Worm (Caenorhabditis elegans) whole organism, young adult: Measurements from ENCODE around the gene mma-1.
A peak's percentile ranks its signal among the peaks of the same experiment; 100 is the strongest.

ENCODE experiments used
- B0261.1 ChIP-seq: sonication (generic microtip); optimal IDR thresholded peaks from 2 replicates; lab custom pipeline; 2016; ENCODE audit warnings: mild to moderate bottlenecking, missing genetic modification characterization, moderate library complexity, missing compliant biosample characterization
- B0336.3 ChIP-seq: fragments of 200-800 bp; sonication (Bioruptor generic); IDR thresholded peaks from 2 replicates; pipeline ENCODE4 v1.3.6; 2022; ENCODE audit warnings: missing genetic modification characterization, missing compliant biosample characterization
- F10E7.11 ChIP-seq: sonication (generic microtip); optimal IDR thresholded peaks from 2 replicates; lab custom pipeline; 2017; ENCODE audit warnings: mild to moderate bottlenecking, missing genetic modification characterization, moderate library complexity, missing compliant biosample characterization
- F22D6.2 ChIP-seq: sonication (generic microtip); optimal IDR thresholded peaks from 2 replicates; lab custom pipeline; 2016; ENCODE audit warnings: mild to moderate bottlenecking, missing genetic modification characterization, missing compliant biosample characterization
- F49E8.2 ChIP-seq: sonication (generic microtip); optimal IDR thresholded peaks from 3 replicates; lab custom pipeline; 2017; ENCODE audit warnings: missing genetic modification characterization, mild to moderate bottlenecking, missing compliant biosample characterization, antibody characterized with exemption, moderate library complexity; ENCODE audit not compliant: insufficient read depth
- F52B5.7 ChIP-seq: sonication (generic microtip); optimal IDR thresholded peaks from 2 replicates; lab custom pipeline; 2016; ENCODE audit warnings: mild to moderate bottlenecking, missing genetic modification characterization, missing compliant biosample characterization
- F57A8.1 ChIP-seq: fragments of 200-800 bp; sonication (Bioruptor generic); optimal IDR thresholded peaks from 2 replicates; lab custom pipeline; 2018; ENCODE audit warnings: mild to moderate bottlenecking, missing genetic modification characterization, moderate library complexity, missing compliant biosample characterization
- K11D2.4 ChIP-seq: fragments of 200-800 bp; sonication (Bioruptor generic); IDR thresholded peaks from 2 replicates; pipeline ENCODE4 v1.3.6; 2022; ENCODE audit warnings: missing genetic modification reagents, missing genetic modification characterization, missing compliant biosample characterization
- K12H6.12 ChIP-seq: fragments of 200-800 bp; sonication (Bioruptor generic); optimal IDR thresholded peaks from 2 replicates; lab custom pipeline; 2018; ENCODE audit warnings: mild to moderate bottlenecking, missing genetic modification characterization, missing compliant biosample characterization
- T07F8.4 ChIP-seq: sonication (generic microtip); optimal IDR thresholded peaks from 2 replicates; lab custom pipeline; 2016; ENCODE audit warnings: mild to moderate bottlenecking, missing genetic modification characterization, moderate library complexity, missing compliant biosample characterization
- T26A5.8 ChIP-seq: sonication (generic microtip); optimal IDR thresholded peaks from 2 replicates; lab custom pipeline; 2016; ENCODE audit warnings: missing genetic modification characterization, missing compliant biosample characterization
- ama-1 ChIP-seq, 3 experiments: fragments of 150-350 bp in 1 of 3; sonication (generic microtip) in 2 of 3; optimal IDR thresholded peaks; 2 replicates each; lab custom pipeline; 2014 to 2018; ENCODE audit warnings: missing biosample characterization in 2 of 3, missing genetic modification characterization in 2 of 3, missing genetic modification reagents in 2 of 3
- aptf-2 ChIP-seq: fragments of 200-800 bp; sonication (Bioruptor generic); conservative IDR thresholded peaks from 2 replicates; pipeline ENCODE4 v1.3.6; 2022; ENCODE audit warnings: missing genetic modification reagents, missing genetic modification characterization, missing compliant biosample characterization
- aptf-3 ChIP-seq: fragments of 200-800 bp; sonication (Bioruptor generic); IDR thresholded peaks from 2 replicates; pipeline ENCODE4 v1.3.6; 2022; ENCODE audit warnings: missing genetic modification characterization, missing compliant biosample characterization
- attf-3 ChIP-seq: fragments of 200-800 bp; sonication (Bioruptor generic); conservative IDR thresholded peaks from 2 replicates; pipeline ENCODE4 v1.3.6; 2022; ENCODE audit warnings: missing genetic modification reagents, missing genetic modification characterization, missing compliant biosample characterization
- ccch-3 ChIP-seq: fragments of 200-800 bp; sonication (Bioruptor generic); optimal IDR thresholded peaks from 2 replicates; lab custom pipeline; 2018; ENCODE audit warnings: mild to moderate bottlenecking, missing genetic modification characterization, missing compliant biosample characterization
- cebp-1 ChIP-seq, 2 experiments: fragments of 200-800 bp in 1 of 2; sonication (Bioruptor generic) in 1 of 2; sonication (generic microtip) in 1 of 2; IDR thresholded peaks in 1 of 2; optimal IDR thresholded peaks in 1 of 2; 2 replicates each; pipeline versions ENCODE4 v1.3.6 to Lab custom; 2017 to 2022; ENCODE audit warnings: missing compliant biosample characterization in 2 of 2, missing genetic modification characterization in 2 of 2, mild to moderate bottlenecking in 1 of 2, missing genetic modification reagents in 1 of 2, moderate library complexity in 1 of 2
- ceh-27 ChIP-seq: fragments of 200-800 bp; sonication (Bioruptor generic); optimal IDR thresholded peaks from 2 replicates; lab custom pipeline; 2018; ENCODE audit warnings: mild to moderate bottlenecking, missing genetic modification characterization, moderate library complexity, missing compliant biosample characterization
- ceh-79 ChIP-seq: sonication (generic microtip); optimal IDR thresholded peaks from 2 replicates; lab custom pipeline; 2017; ENCODE audit warnings: mild to moderate bottlenecking, missing genetic modification characterization, missing compliant biosample characterization
- ceh-91 ChIP-seq: fragments of 200-800 bp; sonication (Bioruptor generic); IDR thresholded peaks from 2 replicates; pipeline ENCODE4 v1.3.6; 2022; ENCODE audit warnings: missing genetic modification reagents, missing genetic modification characterization, missing compliant biosample characterization
- chd-7 ChIP-seq: sonication (generic microtip); optimal IDR thresholded peaks from 2 replicates; lab custom pipeline; 2016; ENCODE audit warnings: mild to moderate bottlenecking, missing genetic modification characterization, moderate library complexity, missing compliant biosample characterization
- dox-1 ChIP-seq: fragments of 200-800 bp; sonication (Bioruptor generic); IDR thresholded peaks from 2 replicates; pipeline ENCODE4 v1.3.6; 2022; ENCODE audit warnings: missing genetic modification reagents, missing genetic modification characterization, missing compliant biosample characterization
- egl-18 ChIP-seq: fragments of 200-800 bp; sonication (Bioruptor generic); IDR thresholded peaks from 2 replicates; pipeline ENCODE4 v1.3.6; 2022; ENCODE audit warnings: missing genetic modification reagents, missing genetic modification characterization, missing compliant biosample characterization
- gei-17 ChIP-seq: fragments of 200-800 bp; sonication (Bioruptor generic); optimal IDR thresholded peaks from 2 replicates; lab custom pipeline; 2018; ENCODE audit warnings: mild to moderate bottlenecking, missing genetic modification characterization, missing compliant biosample characterization
- hmg-1.2 ChIP-seq: fragments of 200-800 bp; sonication (Bioruptor generic); IDR thresholded peaks from 2 replicates; pipeline ENCODE4 v1.3.6; 2022; ENCODE audit warnings: missing genetic modification reagents, missing genetic modification characterization, missing compliant biosample characterization
- hrde-1 ChIP-seq: sonication (generic microtip); optimal IDR thresholded peaks from 2 replicates; lab custom pipeline; 2016; ENCODE audit warnings: missing genetic modification characterization, mild to moderate bottlenecking, missing compliant biosample characterization, moderate library complexity, missing genotype, missing genetic modification reagents, borderline replicate concordance
- lag-1 ChIP-seq: fragments of 200-800 bp; sonication (Bioruptor generic); IDR thresholded peaks from 2 replicates; pipeline ENCODE4 v1.3.6; 2022; ENCODE audit warnings: missing genetic modification reagents, missing genetic modification characterization, missing compliant biosample characterization
- lin-54 ChIP-seq: fragments of 200-800 bp; sonication (Bioruptor generic); optimal IDR thresholded peaks from 2 replicates; lab custom pipeline; 2018; ENCODE audit warnings: mild to moderate bottlenecking, missing genetic modification characterization, missing compliant biosample characterization
- madf-3 ChIP-seq: fragments of 200-800 bp; sonication (Bioruptor generic); IDR thresholded peaks from 2 replicates; pipeline ENCODE4 v1.3.6; 2022; ENCODE audit warnings: missing genetic modification reagents, missing genetic modification characterization, missing compliant biosample characterization
- madf-6 ChIP-seq: fragments of 200-800 bp; sonication (Bioruptor generic); IDR thresholded peaks from 2 replicates; pipeline ENCODE4 v1.3.6; 2022; ENCODE audit warnings: missing genetic modification reagents, missing genetic modification characterization, missing compliant biosample characterization
- mcd-1 ChIP-seq: fragments of 200-800 bp; sonication (Bioruptor generic); IDR thresholded peaks from 2 replicates; pipeline ENCODE4 v1.3.6; 2022; ENCODE audit warnings: missing genetic modification reagents, missing genetic modification characterization, missing compliant biosample characterization
- mxl-1 ChIP-seq: sonication (generic microtip); optimal IDR thresholded peaks from 2 replicates; lab custom pipeline; 2016; ENCODE audit warnings: missing genetic modification characterization, missing compliant biosample characterization
- nfya-2 ChIP-seq: fragments of 200-800 bp; sonication (Bioruptor generic); IDR thresholded peaks from 2 replicates; pipeline ENCODE4 v1.3.6; 2022; ENCODE audit warnings: missing genetic modification reagents, missing genetic modification characterization, missing compliant biosample characterization
- nhr-120 ChIP-seq: fragments of 200-800 bp; sonication (Bioruptor generic); IDR thresholded peaks from 2 replicates; pipeline ENCODE4 v1.3.6; 2022; ENCODE audit warnings: missing genetic modification characterization, missing compliant biosample characterization
- nhr-179 ChIP-seq: sonication (generic microtip); optimal IDR thresholded peaks from 2 replicates; lab custom pipeline; 2016; ENCODE audit warnings: mild to moderate bottlenecking, missing genetic modification characterization, missing compliant biosample characterization
- nhr-80 ChIP-seq: sonication (generic microtip); optimal IDR thresholded peaks from 2 replicates; lab custom pipeline; 2016; ENCODE audit warnings: missing genetic modification characterization, missing compliant biosample characterization
- repo-1 ChIP-seq: sonication (generic microtip); optimal IDR thresholded peaks from 2 replicates; lab custom pipeline; 2017; ENCODE audit warnings: mild to moderate bottlenecking, missing genetic modification characterization, missing compliant biosample characterization
- rpc-1 ChIP-seq, 2 experiments: fragments of 150-350 bp in 1 of 2; sonication (generic microtip) in 1 of 2; optimal IDR thresholded peaks; 2 replicates each; lab custom pipeline; 2014 to 2018; ENCODE audit warnings: missing biosample characterization in 1 of 2, missing genetic modification characterization in 1 of 2, missing genetic modification reagents in 1 of 2, missing genotype in 1 of 2
- snpc-4 ChIP-seq, 5 experiments: fragments of 150-350 bp in 1 of 5; sonication (generic microtip) in 4 of 5; optimal IDR thresholded peaks; 2 replicates each; lab custom pipeline; 2014 to 2018; ENCODE audit warnings: missing genetic modification characterization in 5 of 5, missing biosample characterization in 3 of 5, antibody characterized with exemption in 2 of 5, mild to moderate bottlenecking in 2 of 5, missing compliant biosample characterization in 2 of 5, missing genotype in 2 of 5, moderate library complexity in 2 of 5, missing genetic modification reagents in 1 of 5
- tbp1 ChIP-seq: fragments of 200-800 bp; sonication (Bioruptor generic); optimal IDR thresholded peaks from 2 replicates; lab custom pipeline; 2018; ENCODE audit warnings: mild to moderate bottlenecking, missing genetic modification characterization, missing compliant biosample characterization
- unc-62 ChIP-seq: fragments of 150-350 bp; optimal IDR thresholded peaks from 2 replicates; lab custom pipeline; 2014; ENCODE audit warnings: missing biosample characterization, missing genetic modification reagents, missing genetic modification characterization
- ztf-22 ChIP-seq: fragments of 200-800 bp; sonication (Bioruptor generic); optimal IDR thresholded peaks from 2 replicates; lab custom pipeline; 2018; ENCODE audit warnings: mild to moderate bottlenecking, missing genetic modification characterization, moderate library complexity, missing compliant biosample characterization
- ztf-28 ChIP-seq: fragments of 200-800 bp; sonication (Bioruptor generic); IDR thresholded peaks from 2 replicates; pipeline ENCODE4 v1.3.6; 2022; ENCODE audit warnings: missing genetic modification reagents, missing genetic modification characterization, missing compliant biosample characterization
- ztf-6 ChIP-seq: fragments of 200-800 bp; sonication (Bioruptor generic); IDR thresholded peaks from 2 replicates; pipeline ENCODE4 v1.3.6; 2022; ENCODE audit warnings: missing genetic modification reagents, missing genetic modification characterization, missing compliant biosample characterization

Gene mma-1

DNA sequence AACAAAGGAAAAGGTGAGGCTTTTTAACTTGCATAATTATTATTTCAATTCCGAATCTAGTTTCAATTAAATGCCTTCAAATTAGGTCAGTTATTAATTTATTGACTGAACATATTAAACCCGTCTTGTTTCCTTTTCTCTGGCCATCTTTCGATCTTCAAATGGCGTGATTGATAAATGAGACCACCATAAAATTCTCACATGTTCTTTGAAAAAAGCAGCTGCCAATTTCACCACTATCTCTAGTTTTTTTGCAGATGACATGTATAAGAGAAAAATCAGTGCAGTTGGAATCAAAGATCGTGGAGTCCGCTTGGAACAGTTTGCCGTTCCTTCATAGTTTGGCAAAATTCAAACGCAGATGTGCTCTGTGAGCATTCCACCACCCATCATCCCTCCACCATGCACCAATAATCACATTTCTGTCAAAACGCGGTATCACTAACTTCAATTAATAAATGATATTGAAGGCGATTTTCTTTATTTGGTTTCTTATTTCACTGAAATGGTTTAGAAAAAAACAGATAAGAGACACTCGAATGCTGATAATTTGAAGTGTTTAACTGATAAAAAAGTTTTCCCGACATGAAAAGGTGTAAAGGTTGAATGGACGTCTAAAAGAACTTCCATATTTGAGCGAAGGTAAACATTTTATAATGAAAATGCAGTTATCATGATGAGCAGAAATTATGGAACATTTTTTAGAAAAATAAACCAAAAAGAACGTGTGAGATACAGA, 41.8 kb upstream of the mma-1 start (continued):
- TF ChIP-seq rpc-1 (optimal IDR thresholded peaks at IDR 0.05; lab: Kevin White, UChicago) (no peak), rpc-1 (tag; optimal IDR thresholded peaks at IDR 0.05; lab: Kevin White, UChicago) (no peak)

ce11 chrV:12637238-12637690, 41.2 kb upstream of the mma-1 start, which contains the start of gene F56H9.2:
TSS of gene F56H9.2 (plus strand) at chrV:12637663.
- TF ChIP-seq K11D2.4 (GFP tag; lab: Robert Waterston, UW) (peak; percentile 39; the same call in 1 of the 2 replicates), ceh-79 (tag; lab: Kevin White, UChicago) (no peak), ztf-22 (GFP tag; lab: Kevin White, UChicago) (peak; percentile 73), F49E8.2 (tag; lab: Kevin White, UChicago) (no peak), T07F8.4 (tag; lab: Kevin White, UChicago) (no peak), gei-17 (no peak), ceh-91 (GFP tag; lab: Robert Waterston, UW) (no peak), ztf-28 (GFP tag; lab: Robert Waterston, UW) (no peak), hrde-1 (tag; lab: Kevin White, UChicago) (no peak), snpc-4 (GFP tag; optimal IDR thresholded peaks at IDR 0.05; lab: Kevin White, UChicago) (no peak), snpc-4 (tag; optimal IDR thresholded peaks at IDR 0.05; lab: Kevin White, UChicago) (peak in 1 of 4 experiments; percentile 20), F57A8.1 (GFP tag; lab: Kevin White, UChicago) (no peak), egl-18 (GFP tag; lab: Robert Waterston, UW) (no peak), ztf-6 (no peak), aptf-3 (GFP tag; lab: Robert Waterston, UW) (no peak), ccch-3 (GFP tag; lab: Kevin White, UChicago) (no peak), F10E7.11 (tag; lab: Kevin White, UChicago) (no peak), madf-6 (GFP tag; lab: Robert Waterston, UW) (no peak), tbp1 (GFP tag; lab: Kevin White, UChicago) (peak; percentile 31), K12H6.12 (tag; lab: Kevin White, UChicago) (peak; percentile 67), madf-3 (GFP tag; lab: Robert Waterston, UW) (no peak), T26A5.8 (no peak), mxl-1 (no peak), B0336.3 (GFP tag; lab: Robert Waterston, UW) (peak; percentile 61), F52B5.7 (tag; lab: Kevin White, UChicago) (no peak), aptf-2 (GFP tag; lab: Robert Waterston, UW) (no peak), dox-1 (GFP tag; lab: Robert Waterston, UW) (no peak; the same call in 1 of the 2 replicates), hmg-1.2 (peak; percentile 50; the same call in 1 of the 2 replicates), attf-3 (GFP tag; lab: Robert Waterston, UW) (no peak), lin-54 (GFP tag; lab: Kevin White, UChicago) (no peak), mcd-1 (GFP tag; lab: Robert Waterston, UW) (peak; percentile 43; the same call in 1 of the 2 replicates), ama-1 (optimal IDR thresholded peaks at IDR 0.05; lab: Kevin White, UChicago) (no peak), ama-1 (GFP tag; optimal IDR thresholded peaks at IDR 0.05; lab: Kevin White, UChicago) (no peak), ceh-27 (GFP tag; lab: Kevin White, UChicago) (no peak), repo-1 (no peak), lag-1 (GFP tag; lab: Robert Waterston, UW) (no peak), cebp-1 (GFP tag; IDR thresholded peaks at IDR 0.05; lab: Robert Waterston, UW) (no peak), cebp-1 (tag; optimal IDR thresholded peaks at IDR 0.05; lab: Kevin White, UChicago) (peak; percentile 64), unc-62 (GFP tag; lab: Kevin White, UChicago) (no peak), nhr-120 (GFP tag; lab: Robert Waterston, UW) (no peak), chd-7 (tag; lab: Kevin White, UChicago) (peak; percentile 68), nhr-80 (tag; lab: Kevin White, UChicago) (peak; percentile 52), B0261.1 (tag; lab: Kevin White, UChicago) (no peak), F22D6.2 (peak; percentile 82), nhr-179 (tag; lab: Kevin White, UChicago) (no peak), nfya-2 (no peak)
